Worm (Caenorhabditis elegans) whole organism, late embryonic: Measurements from ENCODE around the gene F25B5.5.
A peak's percentile ranks its signal among the peaks of the same experiment; 100 is the strongest.

Source experiments
- C08G9.2 ChIP-seq: sonication (generic microtip); optimal IDR thresholded peaks from 2 replicates; lab custom pipeline; 2016; ENCODE audit warnings: mild to moderate bottlenecking, missing genetic modification characterization, moderate library complexity, missing compliant biosample characterization
- C38D4.7 ChIP-seq: fragments of 200-800 bp; sonication (Bioruptor generic); optimal IDR thresholded peaks from 2 replicates; lab custom pipeline; 2018; ENCODE audit warnings: mild to moderate bottlenecking, missing genetic modification characterization, moderate library complexity, missing compliant biosample characterization
- T23F11.4 ChIP-seq: fragments of 200-800 bp; sonication (Bioruptor generic); optimal IDR thresholded peaks from 2 replicates; lab custom pipeline; 2018; ENCODE audit warnings: mild to moderate bottlenecking, missing genetic modification characterization, missing compliant biosample characterization
- ahr-1 ChIP-seq: sonication (generic microtip); optimal IDR thresholded peaks from 2 replicates; lab custom pipeline; 2016; ENCODE audit warnings: missing genetic modification characterization, missing compliant biosample characterization
- ceh-14 ChIP-seq: sonication (generic microtip); optimal IDR thresholded peaks from 2 replicates; lab custom pipeline; 2016; ENCODE audit warnings: missing genotype, missing genetic modification characterization, missing compliant biosample characterization
- ceh-19 ChIP-seq: fragments of 200-800 bp; sonication (Bioruptor generic); optimal IDR thresholded peaks from 2 replicates; lab custom pipeline; 2018; ENCODE audit warnings: mild to moderate bottlenecking, missing genetic modification characterization, missing compliant biosample characterization
- ceh-2 ChIP-seq: sonication (generic microtip); optimal IDR thresholded peaks from 2 replicates; lab custom pipeline; 2016; ENCODE audit warnings: missing genotype, missing genetic modification characterization, missing compliant biosample characterization
- ceh-22 ChIP-seq: sonication (generic microtip); optimal IDR thresholded peaks from 2 replicates; lab custom pipeline; 2017; ENCODE audit warnings: missing biosample characterization, missing genetic modification characterization
- ceh-30 ChIP-seq: fragments of 150-350 bp; optimal IDR thresholded peaks from 2 replicates; lab custom pipeline; 2014; ENCODE audit warnings: missing biosample characterization, missing genetic modification characterization
- ceh-31 ChIP-seq: sonication (generic microtip); optimal IDR thresholded peaks from 2 replicates; lab custom pipeline; 2016; ENCODE audit warnings: missing genetic modification characterization, missing compliant biosample characterization
- ceh-34 ChIP-seq: sonication (generic microtip); optimal IDR thresholded peaks from 2 replicates; lab custom pipeline; 2016; ENCODE audit warnings: mild to moderate bottlenecking, missing genetic modification characterization, missing compliant biosample characterization
- ceh-48 ChIP-seq: sonication (generic microtip); optimal IDR thresholded peaks from 2 replicates; lab custom pipeline; 2016; ENCODE audit warnings: missing genetic modification characterization, inconsistent platforms, missing compliant biosample characterization
- elt-4 ChIP-seq: sonication (generic microtip); optimal IDR thresholded peaks from 2 replicates; lab custom pipeline; 2016; ENCODE audit warnings: missing genetic modification characterization, missing compliant biosample characterization
- ets-4 ChIP-seq: sonication (generic microtip); optimal IDR thresholded peaks from 2 replicates; lab custom pipeline; 2016; ENCODE audit warnings: missing genetic modification characterization, missing compliant biosample characterization
- eyg-1 ChIP-seq: sonication (generic microtip); optimal IDR thresholded peaks from 2 replicates; lab custom pipeline; 2016; ENCODE audit warnings: missing genotype, missing genetic modification characterization, missing compliant biosample characterization
- fax-1 ChIP-seq: sonication (generic microtip); optimal IDR thresholded peaks from 2 replicates; lab custom pipeline; 2016; ENCODE audit warnings: missing genotype, missing genetic modification characterization, missing compliant biosample characterization
- fkh-6 ChIP-seq: sonication (generic microtip); optimal IDR thresholded peaks from 2 replicates; lab custom pipeline; 2016; ENCODE audit warnings: missing genetic modification characterization, missing compliant biosample characterization
- hlh-30 ChIP-seq: sonication (generic microtip); optimal IDR thresholded peaks from 2 replicates; lab custom pipeline; 2017; ENCODE audit warnings: antibody characterized with exemption, missing genetic modification characterization, missing compliant biosample characterization; ENCODE audit not compliant: insufficient read depth
- hlh-6 ChIP-seq: sonication (generic microtip); optimal IDR thresholded peaks from 2 replicates; lab custom pipeline; 2016; ENCODE audit warnings: missing genotype, missing genetic modification characterization, missing compliant biosample characterization
- hlh-8 ChIP-seq: sonication (generic microtip); optimal IDR thresholded peaks from 2 replicates; lab custom pipeline; 2016; ENCODE audit warnings: missing genotype, missing genetic modification characterization, missing compliant biosample characterization
- madf-2 ChIP-seq: sonication (generic microtip); optimal IDR thresholded peaks from 2 replicates; lab custom pipeline; 2017; ENCODE audit warnings: missing genetic modification characterization, missing compliant biosample characterization
- nfya-1 ChIP-seq: sonication (generic microtip); optimal IDR thresholded peaks from 2 replicates; lab custom pipeline; 2017; ENCODE audit warnings: missing genetic modification characterization, mild to moderate bottlenecking, missing compliant biosample characterization, antibody characterized with exemption, moderate library complexity
- pat-9 ChIP-seq: fragments of 200-800 bp; sonication (Bioruptor generic); optimal IDR thresholded peaks from 2 replicates; lab custom pipeline; 2018; ENCODE audit warnings: mild to moderate bottlenecking, missing genetic modification characterization, moderate library complexity, missing compliant biosample characterization
- rnt-1 ChIP-seq: sonication (generic microtip); optimal IDR thresholded peaks from 2 replicates; lab custom pipeline; 2016; ENCODE audit warnings: missing genetic modification characterization, missing compliant biosample characterization
- tbx-2 ChIP-seq: sonication (generic microtip); optimal IDR thresholded peaks from 2 replicates; lab custom pipeline; 2016; ENCODE audit warnings: missing genetic modification characterization, missing compliant biosample characterization
- tbx-7 ChIP-seq: sonication (generic microtip); optimal IDR thresholded peaks from 2 replicates; lab custom pipeline; 2016; ENCODE audit warnings: missing genotype, missing genetic modification characterization, missing compliant biosample characterization
- unc-55 ChIP-seq: sonication (generic microtip); optimal IDR thresholded peaks from 2 replicates; lab custom pipeline; 2017; ENCODE audit warnings: missing biosample characterization, missing genetic modification reagents, missing genetic modification characterization
- zip-5 ChIP-seq: sonication (generic microtip); optimal IDR thresholded peaks from 2 replicates; lab custom pipeline; 2016; ENCODE audit warnings: missing genetic modification characterization, missing compliant biosample characterization
- ztf-16 ChIP-seq: sonication (generic microtip); optimal IDR thresholded peaks from 2 replicates; lab custom pipeline; 2017; ENCODE audit warnings: missing genetic modification characterization, missing compliant biosample characterization

F25B5.5 gene

DNA sequence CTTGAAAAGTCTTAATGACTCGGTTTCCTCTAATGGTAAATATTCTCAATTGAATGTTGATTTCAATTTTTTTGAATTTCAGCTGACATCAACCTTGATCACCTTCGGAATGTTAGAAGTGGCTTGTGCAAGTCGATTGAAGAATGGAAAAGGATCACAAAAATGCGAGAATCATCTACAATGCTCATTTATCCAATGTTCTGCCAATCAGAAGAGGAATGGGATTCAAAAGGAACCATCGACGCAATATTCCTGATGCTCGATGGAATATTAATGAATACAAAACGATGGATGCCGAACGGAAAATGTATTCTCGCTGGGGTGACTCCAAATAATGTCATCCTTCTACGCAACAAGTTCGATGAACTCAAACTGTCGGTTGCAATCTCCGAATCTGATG lies 15.6 kb upstream of the F25B5.5 start:
- no peak for TF ChIP-seq hlh-8 (tag; lab: Kevin White, UChicago)
- no peak for TF ChIP-seq ceh-48 (tag; lab: Kevin White, UChicago)
- TF ChIP-seq tbx-7 (tag; lab: Kevin White, UChicago), result no peak
- no peak for TF ChIP-seq fkh-6
- TF ChIP-seq, all 69 proteins: peak for 0

DNA sequence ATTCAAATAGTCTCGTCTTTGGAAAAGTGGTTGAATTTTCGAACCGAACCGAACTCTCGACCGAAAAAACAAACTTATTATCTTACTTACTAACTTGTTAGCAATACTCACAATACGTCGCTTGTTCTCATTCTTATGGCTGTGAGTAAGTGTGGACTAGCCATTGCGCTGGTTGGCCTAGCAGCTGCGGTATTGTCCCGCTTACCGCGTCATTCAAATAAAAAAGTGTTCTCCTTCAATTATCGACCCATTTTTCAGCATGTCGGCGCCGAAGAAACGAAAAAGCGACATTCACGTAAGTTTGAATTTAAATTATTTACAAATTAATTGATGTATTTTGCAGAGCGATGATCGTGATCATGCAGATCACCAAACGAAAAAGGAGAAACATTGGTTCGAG lies 13.1 kb upstream of the F25B5.5 start:
- TF ChIP-seq ceh-22 (tag; lab: Kevin White, UChicago), result no peak
- no peak for TF ChIP-seq nfya-1 (tag; lab: Kevin White, UChicago)
- no peak for TF ChIP-seq fax-1 (tag; lab: Kevin White, UChicago)
- TF ChIP-seq ceh-31 (tag; lab: Kevin White, UChicago), result peak; percentile 14
- TF ChIP-seq madf-2, result no peak
- peak; percentile 79 for TF ChIP-seq ets-4
- TF ChIP-seq pat-9 (tag; lab: Kevin White, UChicago), result no peak
- TF ChIP-seq, all 69 proteins: peak for 2

DNA sequence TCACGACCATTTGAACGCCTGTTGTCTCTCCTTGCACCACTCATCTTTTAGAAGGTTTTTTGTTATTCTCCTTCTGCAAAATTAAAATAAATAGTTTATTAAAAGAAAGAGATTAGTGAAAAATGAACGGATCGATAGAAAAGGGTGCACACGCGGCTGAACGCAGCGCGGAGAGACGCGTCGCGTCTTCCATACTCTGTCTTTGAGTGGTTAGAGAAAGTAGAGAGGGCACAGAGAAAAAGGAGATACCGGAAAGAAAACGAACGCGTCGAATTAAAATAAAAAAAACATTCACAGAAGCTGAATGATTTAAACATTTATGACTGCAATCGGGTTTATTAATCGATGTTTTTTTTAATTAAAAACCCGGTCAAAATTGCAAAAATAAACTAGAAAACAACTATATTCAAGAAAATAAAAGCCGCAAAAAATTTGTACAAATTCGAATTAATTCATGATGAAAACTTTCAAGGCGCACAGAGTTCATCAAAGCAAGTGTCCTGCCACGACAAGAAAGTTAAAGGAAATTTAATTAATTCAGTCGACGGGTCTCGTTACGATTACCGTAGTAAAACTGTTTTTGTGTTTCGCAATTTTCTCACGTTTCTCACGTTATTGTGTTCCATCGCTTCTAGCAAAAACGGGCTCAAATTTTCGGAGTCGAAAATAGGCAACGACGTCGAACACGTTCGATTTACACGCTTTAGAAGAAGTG lies 12.4 kb upstream of the F25B5.5 start, which contains the start of the genes nono-1 and nop-1:
nono-1 (minus strand) TSS at position 75 of the 715 bp plus-strand sequence.
nop-1 (plus strand) TSS at position 551 of the 715 bp plus-strand sequence.
- TF ChIP-seq ets-4, result peak; percentile 59
- no peak for TF ChIP-seq C08G9.2 (tag; lab: Kevin White, UChicago)
- peak; percentile 40 for TF ChIP-seq ceh-31 (tag; lab: Kevin White, UChicago)
- TF ChIP-seq ceh-34 (tag; lab: Kevin White, UChicago), result peak; percentile 12
- peak; percentile 65 for TF ChIP-seq nfya-1 (tag; lab: Kevin White, UChicago)
- peak; percentile 49 for TF ChIP-seq ceh-48 (tag; lab: Kevin White, UChicago)

DNA sequence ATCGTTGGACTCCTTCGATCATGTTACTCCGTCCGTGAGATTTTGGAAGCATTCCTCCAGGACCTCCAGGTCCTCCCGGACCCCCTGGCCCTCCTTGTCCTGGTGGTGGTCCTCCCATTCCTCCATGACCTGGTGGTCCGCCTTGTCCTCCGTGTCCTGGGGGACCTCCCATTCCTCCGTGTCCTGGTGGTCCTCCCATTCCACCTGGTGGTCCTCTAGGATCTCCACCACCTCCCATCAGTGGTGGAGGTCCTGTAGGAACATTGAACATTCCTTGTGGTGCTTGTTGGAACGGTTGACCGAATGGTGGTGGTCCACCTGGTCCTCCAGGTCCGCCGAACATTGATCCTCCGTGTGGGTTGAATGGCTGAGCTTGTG lies 8.0 kb upstream of the F25B5.5 start:
- TF ChIP-seq hlh-6 (tag; lab: Kevin White, UChicago) (peak; percentile 25), ztf-16 (tag; lab: Kevin White, UChicago) (no peak), tbx-2 (tag; lab: Kevin White, UChicago) (peak; percentile 13), ceh-14 (tag; lab: Kevin White, UChicago) (no peak)

DNA sequence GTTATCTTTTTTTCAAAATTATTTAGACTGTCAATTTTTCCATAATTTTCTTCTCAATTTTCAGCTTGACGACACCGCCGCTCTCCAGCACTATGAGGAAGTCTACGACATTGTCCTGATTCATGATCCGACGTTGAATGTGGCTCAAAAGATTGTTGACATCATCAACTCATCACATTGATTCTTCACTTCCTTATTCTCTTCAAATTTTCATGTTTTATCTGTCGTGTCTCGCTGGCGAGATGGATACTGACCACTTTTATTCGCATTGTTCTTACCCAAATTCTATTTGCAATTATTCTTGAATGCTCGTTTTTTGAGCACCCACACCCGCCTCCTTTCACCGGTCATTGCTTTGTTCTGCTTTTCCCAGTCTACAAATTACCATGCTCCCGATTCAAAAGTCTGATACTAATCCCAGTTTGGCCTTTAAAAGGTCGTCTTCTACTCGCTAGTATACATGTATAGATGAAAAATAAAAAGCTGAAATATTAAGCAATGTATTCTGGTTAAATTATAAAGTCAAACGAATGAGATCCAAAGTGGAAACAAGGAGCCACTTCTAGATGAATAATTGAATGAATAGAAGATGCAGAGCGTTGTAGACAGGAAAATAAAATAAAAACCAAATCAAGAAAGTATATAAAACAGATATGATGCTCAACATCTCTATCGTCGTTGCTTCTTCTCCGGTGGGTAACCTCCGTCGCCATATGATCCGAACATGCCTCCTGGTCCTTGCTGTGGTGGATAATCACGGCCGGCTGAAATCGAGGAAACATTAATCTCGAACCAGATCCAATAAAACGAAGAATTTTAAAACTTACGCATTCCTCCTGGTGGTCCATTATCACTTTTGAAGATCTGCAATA lies 7.4 kb upstream of the F25B5.5 start:
- TF ChIP-seq tbx-7 (tag; lab: Kevin White, UChicago), result no peak
- TF ChIP-seq ahr-1 (tag; lab: Kevin White, UChicago), result no peak
- no peak for TF ChIP-seq T23F11.4
- no peak for TF ChIP-seq tbx-2 (tag; lab: Kevin White, UChicago)
- TF ChIP-seq ceh-19 (GFP tag; lab: Kevin White, UChicago), result no peak
- TF ChIP-seq fax-1 (tag; lab: Kevin White, UChicago), result no peak
- TF ChIP-seq rnt-1 (tag; lab: Kevin White, UChicago), result no peak
- no peak for TF ChIP-seq unc-55 (GFP tag; lab: Kevin White, UChicago)
- TF ChIP-seq ztf-16 (tag; lab: Kevin White, UChicago), result no peak
- TF ChIP-seq eyg-1 (tag; lab: Kevin White, UChicago), result no peak
- no peak for TF ChIP-seq hlh-30
- TF ChIP-seq ceh-22 (tag; lab: Kevin White, UChicago), result no peak
- TF ChIP-seq C38D4.7 (GFP tag; lab: Kevin White, UChicago), result no peak

DNA sequence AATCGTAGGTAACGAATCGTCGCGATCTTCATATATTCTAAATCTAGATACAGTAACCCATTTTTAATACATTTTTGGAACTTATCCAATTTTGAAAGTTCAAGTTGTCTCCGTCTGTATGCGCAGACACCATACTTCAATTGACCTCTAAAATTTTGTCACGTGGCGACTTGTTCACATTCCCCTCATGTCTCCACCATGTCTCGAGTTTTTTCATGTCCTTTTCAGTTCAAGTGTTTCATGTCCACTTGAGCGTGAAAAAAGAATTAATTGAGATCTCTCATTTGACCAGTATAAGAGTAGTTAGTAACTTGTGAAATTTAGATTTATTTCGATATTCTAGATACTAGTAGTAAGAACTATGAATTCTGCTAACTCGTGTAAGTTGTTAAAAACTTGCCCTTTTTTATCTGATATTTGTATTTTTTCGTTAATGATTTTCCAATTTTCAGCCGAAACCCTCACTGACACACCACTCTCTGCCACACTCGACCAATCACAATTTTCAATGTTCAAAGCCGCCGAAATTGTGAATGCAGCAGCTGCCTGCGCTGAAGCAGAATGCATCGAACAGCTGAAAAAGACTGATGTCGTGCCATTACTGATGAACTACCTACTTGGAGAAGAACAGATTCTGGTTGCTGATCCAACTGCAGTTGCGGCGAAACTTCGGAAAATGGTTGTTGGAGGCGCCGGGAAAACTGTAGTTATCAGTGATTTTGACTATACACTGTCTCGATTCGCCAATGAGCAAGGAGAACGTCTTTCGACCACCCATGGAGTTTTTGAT lies 5.9 kb upstream of the F25B5.5 start:
- TF ChIP-seq ceh-2 (tag; lab: Kevin White, UChicago), result no peak
- peak; percentile 30 for TF ChIP-seq hlh-30
- no peak for TF ChIP-seq ceh-22 (tag; lab: Kevin White, UChicago)
- no peak for TF ChIP-seq zip-5 (tag; lab: Kevin White, UChicago)
- TF ChIP-seq elt-4, result no peak
- no peak for TF ChIP-seq tbx-2 (tag; lab: Kevin White, UChicago)
- TF ChIP-seq ceh-30 (tag; lab: Kevin White, UChicago), result no peak
